Worm (Caenorhabditis elegans) whole organism, L2 larva: ENCODE measurements around the gene rer-1.

ENCODE experiments used
- alr-1 ChIP-seq: fragments of 150-350 bp; optimal IDR thresholded peaks from 2 replicates; lab custom pipeline; 2014; ENCODE audit warnings: missing biosample characterization, missing genetic modification characterization
- elt-3 ChIP-seq: sonication (generic microtip); optimal IDR thresholded peaks from 2 replicates; lab custom pipeline; 2017; ENCODE audit warnings: missing biosample characterization, missing genetic modification characterization
- gmeb-1 ChIP-seq: fragments of 150-350 bp; optimal IDR thresholded peaks from 2 replicates; lab custom pipeline; 2014; ENCODE audit warnings: missing biosample characterization, missing genetic modification characterization
- lin-11 ChIP-seq: fragments of 150-350 bp; sonication (generic microtip); optimal IDR thresholded peaks from 2 replicates; lab custom pipeline; 2014; ENCODE audit warnings: missing biosample characterization, missing genetic modification characterization, inconsistent platforms, mixed read lengths
- lin-13 ChIP-seq: fragments of 150-350 bp; optimal IDR thresholded peaks from 2 replicates; lab custom pipeline; 2014; ENCODE audit warnings: missing biosample characterization, missing genetic modification reagents, missing genetic modification characterization
- mab-5 ChIP-seq: fragments of 150-350 bp; optimal IDR thresholded peaks from 2 replicates; lab custom pipeline; 2014; ENCODE audit warnings: missing biosample characterization, missing genetic modification characterization
- nhr-237 ChIP-seq: fragments of 150-350 bp; optimal IDR thresholded peaks from 2 replicates; lab custom pipeline; 2014; ENCODE audit warnings: missing biosample characterization, missing genetic modification characterization
- nhr-6 ChIP-seq: fragments of 150-350 bp; optimal IDR thresholded peaks from 2 replicates; lab custom pipeline; 2014; ENCODE audit warnings: missing biosample characterization, missing genetic modification characterization
- nhr-77 ChIP-seq: fragments of 150-350 bp; optimal IDR thresholded peaks from 2 replicates; lab custom pipeline; 2014; ENCODE audit warnings: missing biosample characterization, missing genetic modification characterization
- peb-1 ChIP-seq: fragments of 150-350 bp; optimal IDR thresholded peaks from 2 replicates; lab custom pipeline; 2014; ENCODE audit warnings: missing biosample characterization, missing genetic modification characterization
- skn-1 ChIP-seq: sonication (generic microtip); optimal IDR thresholded peaks from 2 replicates; lab custom pipeline; 2017; ENCODE audit warnings: missing biosample characterization, missing genetic modification characterization
- snpc-4 ChIP-seq: fragments of 150-350 bp; optimal IDR thresholded peaks from 2 replicates; lab custom pipeline; 2014; ENCODE audit warnings: missing biosample characterization, missing genetic modification characterization
- zag-1 ChIP-seq: fragments of 150-350 bp; optimal IDR thresholded peaks from 2 replicates; lab custom pipeline; 2014; ENCODE audit warnings: missing biosample characterization, missing genetic modification characterization
- ztf-4 ChIP-seq: fragments of 150-350 bp; optimal IDR thresholded peaks from 2 replicates; lab custom pipeline; 2014; ENCODE audit warnings: missing biosample characterization, missing genetic modification characterization

- TF ChIP-seq snpc-4 (tag; lab: Kevin White, UChicago) (no peak), peb-1 (tag; lab: Kevin White, UChicago) (no peak), nhr-237 (no peak), skn-1 (tag; lab: Kevin White, UChicago) (no peak), lin-13 (no peak), lin-11 (tag; lab: Kevin White, UChicago) (no peak), mab-5 (tag; lab: Kevin White, UChicago) (no peak), zag-1 (no peak), nhr-77 (tag; lab: Kevin White, UChicago) (no peak), ztf-4 (no peak), nhr-6 (no peak), elt-3 (no peak), alr-1 (no peak), gmeb-1 (tag; lab: Kevin White, UChicago) (no peak)
These were observed 2.7 kb upstream of the rer-1 start, which contains the start of gene F07H5.10 for ce11 chrII:8808482-8808881.
